Worm (Caenorhabditis elegans) whole organism, mixed stage, embryonic: ENCODE results near the gene fipr-16.

Source experiments
- elt-1 ChIP-seq: sonication (generic microtip); optimal IDR thresholded peaks from 2 replicates; lab custom pipeline; 2017; ENCODE audit warnings: missing genetic modification characterization, mild to moderate bottlenecking, missing compliant biosample characterization, antibody characterized with exemption, moderate library complexity, borderline replicate concordance; ENCODE audit not compliant: insufficient read depth
- lin-13 ChIP-seq: fragments of 150-350 bp; optimal IDR thresholded peaks from 2 replicates; lab custom pipeline; 2014; ENCODE audit warnings: missing biosample characterization, missing genetic modification characterization
- lin-32 ChIP-seq: fragments of 200-800 bp; sonication (Bioruptor generic); optimal IDR thresholded peaks from 2 replicates; lab custom pipeline; 2018; ENCODE audit warnings: mild to moderate bottlenecking, missing genetic modification characterization, missing compliant biosample characterization
- nhr-237 ChIP-seq: fragments of 150-350 bp; optimal IDR thresholded peaks from 2 replicates; lab custom pipeline; 2014; ENCODE audit warnings: missing biosample characterization, missing genetic modification characterization
- unc-39 ChIP-seq: fragments of 150-350 bp; optimal IDR thresholded peaks from 2 replicates; lab custom pipeline; 2014; ENCODE audit warnings: missing biosample characterization, missing genetic modification characterization
- ztf-11 ChIP-seq: fragments of 150-350 bp; optimal IDR thresholded peaks from 2 replicates; lab custom pipeline; 2014; ENCODE audit warnings: missing biosample characterization, missing genetic modification characterization

DNA sequence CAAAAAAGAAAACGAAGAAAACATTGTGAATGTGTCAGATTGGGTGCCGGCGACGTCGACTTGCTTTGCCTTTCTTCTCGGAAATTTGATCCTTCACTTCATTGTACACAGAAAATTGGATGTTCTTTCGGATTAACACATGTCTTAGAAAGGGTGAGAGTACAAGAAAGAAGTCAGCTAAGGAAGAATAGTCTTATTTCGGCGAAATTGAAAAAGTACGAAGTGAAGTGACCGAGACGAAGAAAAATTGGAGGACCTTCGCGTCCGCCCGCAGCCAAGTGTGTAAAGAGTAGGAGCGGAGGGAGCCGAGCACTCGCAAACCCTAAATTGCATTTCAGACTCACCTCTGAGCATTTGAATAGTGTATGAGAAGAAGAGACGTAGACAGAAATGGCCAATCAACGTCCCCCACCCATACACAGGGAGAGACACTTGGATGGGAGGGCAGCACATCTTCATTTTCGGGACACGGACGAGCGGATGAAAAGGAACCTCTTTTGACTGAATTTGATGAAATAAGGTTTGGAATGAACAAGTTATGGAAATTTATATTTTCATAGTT lies 2.1 kb downstream of the fipr-16 start, which contains the start of gene glr-1:
- no peak for TF ChIP-seq nhr-237 (tag; lab: Kevin White, UChicago)
- TF ChIP-seq unc-39 (tag; lab: Kevin White, UChicago): no peak
- no peak for TF ChIP-seq ztf-11
- TF ChIP-seq lin-13 (tag; lab: Kevin White, UChicago): no peak
- TF ChIP-seq elt-1: no peak
- no peak for TF ChIP-seq lin-32 (GFP tag; lab: Kevin White, UChicago)
